Worm (Caenorhabditis elegans): ENCODE measurements around the gene gldi-6.

- TF ChIP-seq ama-1 (optimal IDR thresholded peaks at IDR 0.05) (no peak), ceh-13 (GFP tag; optimal IDR thresholded peaks at IDR 0.05) (no peak), scrt-1 (GFP tag; IDR thresholded peaks at IDR 0.05) (no peak), flt-1 (GFP tag; IDR thresholded peaks at IDR 0.05) (no peak), sea-1 (GFP tag; conservative IDR thresholded peaks at IDR 0.05) (no peak), tra-4 (tag; optimal IDR thresholded peaks at IDR 0.05) (no peak), tbx-37 (GFP tag; conservative IDR thresholded peaks at IDR 0.05) (no peak), ets-7 (tag; optimal IDR thresholded peaks at IDR 0.05) (no peak)
These were observed 6.2 kb upstream of the gldi-6 start, which contains the start of gene C16C8.17 for ce11 chrII:3440641-3440926.
